Worm (Caenorhabditis elegans) whole organism, L1 larva: Measurements from ENCODE around the gene K01D12.10.
A peak's percentile ranks its signal among the peaks of the same experiment; 100 is the strongest.

ENCODE experiments used
- C04F5.9 ChIP-seq: sonication (generic microtip); optimal IDR thresholded peaks from 2 replicates; lab custom pipeline; 2016; ENCODE audit warnings: missing genetic modification characterization, missing compliant biosample characterization
- C16A3.4 ChIP-seq: fragments of 150-350 bp; optimal IDR thresholded peaks from 2 replicates; lab custom pipeline; 2014; ENCODE audit warnings: missing biosample characterization, missing genetic modification characterization
- F16B12.6 ChIP-seq: fragments of 150-350 bp; optimal IDR thresholded peaks from 2 replicates; lab custom pipeline; 2014; ENCODE audit warnings: missing biosample characterization, missing genetic modification characterization
- Y116A8C.19 ChIP-seq: sonication (generic microtip); optimal IDR thresholded peaks from 2 replicates; lab custom pipeline; 2016; ENCODE audit warnings: missing compliant biosample characterization, missing genetic modification characterization, borderline replicate concordance
- aha-1 ChIP-seq: fragments of 150-350 bp; optimal IDR thresholded peaks from 2 replicates; lab custom pipeline; 2014; ENCODE audit warnings: missing biosample characterization, missing genetic modification characterization
- aly-2 ChIP-seq: fragments of 150-350 bp; optimal IDR thresholded peaks from 2 replicates; lab custom pipeline; 2014; ENCODE audit warnings: missing biosample characterization, missing genetic modification characterization
- ama-1 ChIP-seq: fragments of 150-350 bp; optimal IDR thresholded peaks from 2 replicates; lab custom pipeline; 2014
- blmp-1 ChIP-seq: fragments of 150-350 bp; optimal IDR thresholded peaks from 2 replicates; lab custom pipeline; 2014; ENCODE audit warnings: missing biosample characterization, missing genetic modification characterization
- ceh-63 ChIP-seq: fragments of 200-800 bp; sonication (Bioruptor generic); optimal IDR thresholded peaks from 2 replicates; lab custom pipeline; 2018; ENCODE audit warnings: mild to moderate bottlenecking, missing genetic modification characterization, missing compliant biosample characterization
- ceh-8 ChIP-seq: fragments of 200-800 bp; sonication (Bioruptor generic); optimal IDR thresholded peaks from 2 replicates; lab custom pipeline; 2018; ENCODE audit warnings: mild to moderate bottlenecking, missing genetic modification characterization, moderate library complexity, missing compliant biosample characterization
- ceh-82 ChIP-seq, 3 experiments: fragments of 150-350 bp in 1 of 3; sonication (generic microtip) in 2 of 3; optimal IDR thresholded peaks; 2 replicates each; lab custom pipeline; 2014 to 2017; ENCODE audit warnings: missing biosample characterization in 3 of 3, missing genetic modification characterization in 3 of 3
- ceh-90 ChIP-seq: sonication (generic microtip); optimal IDR thresholded peaks from 2 replicates; lab custom pipeline; 2016; ENCODE audit warnings: missing genetic modification characterization, missing compliant biosample characterization
- ces-1 ChIP-seq: fragments of 150-350 bp; optimal IDR thresholded peaks from 2 replicates; lab custom pipeline; 2014; ENCODE audit warnings: missing biosample characterization, missing genetic modification reagents, missing genetic modification characterization
- dpl-1 ChIP-seq, 3 experiments: fragments of 150-350 bp in 2 of 3; sonication (generic microtip) in 1 of 3; optimal IDR thresholded peaks; 2 replicates each; lab custom pipeline; 2014 to 2017; ENCODE audit warnings: missing biosample characterization in 3 of 3, missing genetic modification characterization in 3 of 3, missing genetic modification reagents in 3 of 3
- dsc-1 ChIP-seq: sonication (generic microtip); optimal IDR thresholded peaks from 2 replicates; lab custom pipeline; 2016; ENCODE audit warnings: mild to moderate bottlenecking, missing genetic modification characterization, missing compliant biosample characterization
- efl-3 ChIP-seq: fragments of 200-800 bp; sonication (Bioruptor generic); optimal IDR thresholded peaks from 2 replicates; lab custom pipeline; 2018; ENCODE audit warnings: mild to moderate bottlenecking, missing genetic modification characterization, missing compliant biosample characterization
- egl-13 ChIP-seq: sonication (generic microtip); optimal IDR thresholded peaks from 2 replicates; lab custom pipeline; 2016; ENCODE audit warnings: missing genotype, missing genetic modification reagents, missing genetic modification characterization, missing compliant biosample characterization
- egl-27 ChIP-seq, 2 experiments: fragments of 150-350 bp in 1 of 2; sonication (generic microtip); optimal IDR thresholded peaks; 3 replicates each; lab custom pipeline; 2017 to 2018; ENCODE audit warnings: missing biosample characterization in 2 of 2, missing genetic modification characterization in 2 of 2, missing genetic modification reagents in 2 of 2
- elt-2 ChIP-seq: sonication (generic microtip); optimal IDR thresholded peaks from 2 replicates; lab custom pipeline; 2016; ENCODE audit warnings: missing genetic modification characterization, mild to moderate bottlenecking, inconsistent platforms, missing compliant biosample characterization, missing genetic modification reagents
- elt-3 ChIP-seq, 6 experiments: fragments of 150-350 bp in 1 of 6; sonication (generic microtip); optimal IDR thresholded peaks; 2 replicates each; lab custom pipeline; 2017 to 2018; ENCODE audit warnings: missing biosample characterization in 6 of 6, missing genetic modification characterization in 6 of 6, inconsistent platforms in 1 of 6
- ets-5 ChIP-seq: fragments of 200-800 bp; sonication (Bioruptor generic); IDR thresholded peaks from 2 replicates; pipeline ENCODE4 v1.3.6; 2022; ENCODE audit warnings: missing genetic modification characterization, missing compliant biosample characterization
- fkh-10 ChIP-seq: sonication (generic microtip); optimal IDR thresholded peaks from 2 replicates; lab custom pipeline; 2017; ENCODE audit warnings: missing biosample characterization, missing genetic modification reagents, missing genetic modification characterization
- fkh-8 ChIP-seq: sonication (generic microtip); optimal IDR thresholded peaks from 2 replicates; lab custom pipeline; 2016; ENCODE audit warnings: mild to moderate bottlenecking, missing genetic modification characterization, missing compliant biosample characterization
- fos-1 ChIP-seq: fragments of 150-350 bp; optimal IDR thresholded peaks from 2 replicates; lab custom pipeline; 2014; ENCODE audit warnings: missing biosample characterization, missing genetic modification characterization
- hlh-17 ChIP-seq: fragments of 200-800 bp; sonication (Bioruptor generic); optimal IDR thresholded peaks from 2 replicates; lab custom pipeline; 2018; ENCODE audit warnings: missing genetic modification characterization, mild to moderate bottlenecking, missing compliant biosample characterization, moderate library complexity, borderline replicate concordance
- hlh-4 ChIP-seq: sonication (generic microtip); optimal IDR thresholded peaks from 2 replicates; lab custom pipeline; 2016; ENCODE audit warnings: mild to moderate bottlenecking, missing genetic modification characterization, missing compliant biosample characterization
- irx-1 ChIP-seq: sonication (generic microtip); optimal IDR thresholded peaks from 2 replicates; lab custom pipeline; 2016; ENCODE audit warnings: missing genetic modification characterization, missing compliant biosample characterization
- isw-1 ChIP-seq: fragments of 200-800 bp; sonication (Bioruptor generic); IDR thresholded peaks from 2 replicates; pipeline ENCODE4 v1.3.6; 2022; ENCODE audit warnings: missing genetic modification characterization, missing compliant biosample characterization
- lin-13 ChIP-seq: fragments of 150-350 bp; optimal IDR thresholded peaks from 2 replicates; lab custom pipeline; 2014; ENCODE audit warnings: missing biosample characterization, missing genetic modification reagents, missing genetic modification characterization
- lin-15B ChIP-seq: fragments of 150-350 bp; sonication (generic microtip); optimal IDR thresholded peaks from 3 replicates; lab custom pipeline; 2014; ENCODE audit warnings: missing biosample characterization, missing genetic modification characterization
- lin-39 ChIP-seq: fragments of 150-350 bp; optimal IDR thresholded peaks from 2 replicates; lab custom pipeline; 2014; ENCODE audit warnings: missing biosample characterization, missing genetic modification reagents, missing genetic modification characterization
- lir-3 ChIP-seq: sonication (generic microtip); optimal IDR thresholded peaks from 2 replicates; lab custom pipeline; 2016; ENCODE audit warnings: mild to moderate bottlenecking, missing genetic modification characterization, moderate library complexity, missing compliant biosample characterization; ENCODE audit not compliant: poor library complexity
- mef-2 ChIP-seq: fragments of 150-350 bp; optimal IDR thresholded peaks from 2 replicates; lab custom pipeline; 2014; ENCODE audit warnings: missing biosample characterization, missing genetic modification characterization
- mep-1 ChIP-seq: fragments of 150-350 bp; optimal IDR thresholded peaks from 2 replicates; lab custom pipeline; 2014; ENCODE audit warnings: missing biosample characterization, missing genetic modification characterization
- nhr-11 ChIP-seq: fragments of 150-350 bp; optimal IDR thresholded peaks from 2 replicates; lab custom pipeline; 2014; ENCODE audit warnings: missing biosample characterization, missing genetic modification characterization
- nhr-12 ChIP-seq: sonication (generic microtip); optimal IDR thresholded peaks from 2 replicates; lab custom pipeline; 2017; ENCODE audit warnings: missing biosample characterization, missing genetic modification characterization
- nhr-28 ChIP-seq: fragments of 150-350 bp; optimal IDR thresholded peaks from 2 replicates; lab custom pipeline; 2014; ENCODE audit warnings: missing biosample characterization, missing genetic modification characterization
- nhr-71 ChIP-seq: sonication (generic microtip); optimal IDR thresholded peaks from 2 replicates; lab custom pipeline; 2016; ENCODE audit warnings: mild to moderate bottlenecking, missing genetic modification characterization, moderate library complexity, missing compliant biosample characterization
- nhr-84 ChIP-seq: sonication (generic microtip); optimal IDR thresholded peaks from 2 replicates; lab custom pipeline; 2017; ENCODE audit warnings: missing biosample characterization, missing genetic modification characterization
- nhr-85 ChIP-seq: sonication (generic microtip); peaks from one replicate; lab custom pipeline; 2016; ENCODE audit warnings: missing genetic modification characterization, inconsistent platforms, missing compliant biosample characterization
- nhr-90 ChIP-seq: sonication (generic microtip); optimal IDR thresholded peaks from 2 replicates; lab custom pipeline; 2016; ENCODE audit warnings: mild to moderate bottlenecking, missing genetic modification characterization, missing compliant biosample characterization; ENCODE audit not compliant: poor library complexity
- pqm-1 ChIP-seq: sonication (generic microtip); optimal IDR thresholded peaks from 3 replicates; lab custom pipeline; 2017; ENCODE audit warnings: missing biosample characterization, missing genetic modification characterization
- snu-23 ChIP-seq: sonication (generic microtip); optimal IDR thresholded peaks from 2 replicates; lab custom pipeline; 2016; ENCODE audit warnings: missing genetic modification characterization, missing compliant biosample characterization
- sup-37 ChIP-seq: fragments of 200-800 bp; sonication (Bioruptor generic); optimal IDR thresholded peaks from 2 replicates; lab custom pipeline; 2018; ENCODE audit warnings: mild to moderate bottlenecking, missing genetic modification characterization, missing compliant biosample characterization
- swsn-7 ChIP-seq: sonication (generic microtip); optimal IDR thresholded peaks from 2 replicates; lab custom pipeline; 2016; ENCODE audit warnings: missing genetic modification characterization, missing compliant biosample characterization
- tbx-2 ChIP-seq: sonication (generic microtip); optimal IDR thresholded peaks from 2 replicates; lab custom pipeline; 2016; ENCODE audit warnings: missing genetic modification characterization, missing compliant biosample characterization
- tlp-1 ChIP-seq: fragments of 150-350 bp; optimal IDR thresholded peaks from 2 replicates; lab custom pipeline; 2014; ENCODE audit warnings: missing biosample characterization, missing genetic modification characterization
- unc-30 ChIP-seq: sonication (generic microtip); optimal IDR thresholded peaks from 2 replicates; lab custom pipeline; 2017; ENCODE audit warnings: missing biosample characterization, missing genetic modification characterization
- unc-86 ChIP-seq: sonication (generic microtip); optimal IDR thresholded peaks from 2 replicates; lab custom pipeline; 2016; ENCODE audit warnings: missing genetic modification characterization, missing compliant biosample characterization
- unc-98 ChIP-seq: fragments of 200-800 bp; sonication (Bioruptor generic); IDR thresholded peaks from 2 replicates; pipeline ENCODE4 v1.3.6; 2022; ENCODE audit warnings: missing genetic modification characterization, missing compliant biosample characterization
- xbp-1 ChIP-seq: sonication (generic microtip); optimal IDR thresholded peaks from 2 replicates; lab custom pipeline; 2016; ENCODE audit warnings: missing genetic modification characterization, missing compliant biosample characterization
- zag-1 ChIP-seq: fragments of 150-350 bp; optimal IDR thresholded peaks from 2 replicates; lab custom pipeline; 2014; ENCODE audit warnings: missing biosample characterization, missing genetic modification characterization
- ztf-11 ChIP-seq, 2 experiments: sonication (generic microtip); optimal IDR thresholded peaks; 2 replicates each; lab custom pipeline; 2016 to 2017; ENCODE audit warnings: missing genetic modification characterization in 2 of 2, missing biosample characterization in 1 of 2, missing compliant biosample characterization in 1 of 2
- ztf-4 ChIP-seq: fragments of 150-350 bp; optimal IDR thresholded peaks from 2 replicates; lab custom pipeline; 2014; ENCODE audit warnings: missing biosample characterization, missing genetic modification characterization

K01D12.10 gene

ce11 chrV:12400677-12401236 is 5.3 kb upstream of the K01D12.10 start, which contains the start of the genes K01D12.20 and miga-1:
TSS of gene K01D12.20 (minus strand) at chrV:12400814.
TSS of gene miga-1 (minus strand) at chrV:12400859.
- TF ChIP-seq swsn-7 (tag; lab: Kevin White, UChicago) (peak; percentile 43), F16B12.6 (tag; lab: Kevin White, UChicago) (no peak), nhr-11 (no peak), ceh-82 (tag; optimal IDR thresholded peaks at IDR 0.05; lab: Kevin White, UChicago) (peak in 2 of 3 experiments; percentile 8 to 11), aha-1 (tag; lab: Kevin White, UChicago) (no peak), nhr-85 (no peak), ztf-11 (tag; optimal IDR thresholded peaks at IDR 0.05; lab: Kevin White, UChicago) (no peak), dpl-1 (GFP tag; optimal IDR thresholded peaks at IDR 0.05; lab: Kevin White, UChicago) (peak; percentile 37 to 55 (median 46)), C04F5.9 (no peak), dsc-1 (peak; percentile 42), elt-3 (tag; optimal IDR thresholded peaks at IDR 0.05; lab: Kevin White, UChicago) (no peak), egl-27 (tag; optimal IDR thresholded peaks at IDR 0.05; lab: Kevin White, UChicago) (no peak), tbx-2 (peak; percentile 31), pqm-1 (tag; lab: Kevin White, UChicago) (no peak), lin-13 (no peak), unc-86 (tag; lab: Kevin White, UChicago) (no peak), egl-13 (tag; lab: Kevin White, UChicago) (no peak), ceh-90 (tag; lab: Kevin White, UChicago) (no peak), ama-1 (lab: Kevin White, UChicago) (no peak), ceh-63 (GFP tag; lab: Kevin White, UChicago) (no peak), mef-2 (tag; lab: Kevin White, UChicago) (no peak), hlh-17 (GFP tag; lab: Kevin White, UChicago) (no peak), lin-39 (tag; lab: Kevin White, UChicago) (no peak), unc-98 (GFP tag; lab: Robert Waterston, UW) (no peak), nhr-84 (tag; lab: Kevin White, UChicago) (no peak), unc-30 (tag; lab: Kevin White, UChicago) (no peak), xbp-1 (peak; percentile 32), lir-3 (tag; lab: Kevin White, UChicago) (no peak), sup-37 (GFP tag; lab: Kevin White, UChicago) (no peak), tlp-1 (no peak), aly-2 (tag; lab: Kevin White, UChicago) (no peak), fkh-8 (tag; lab: Kevin White, UChicago) (no peak), lin-15B (tag; lab: Kevin White, UChicago) (peak; percentile 28), nhr-90 (tag; lab: Kevin White, UChicago) (peak; percentile 49), C16A3.4 (tag; lab: Kevin White, UChicago) (peak; percentile 56), efl-3 (no peak), mep-1 (tag; lab: Kevin White, UChicago) (peak; percentile 59), blmp-1 (tag; lab: Kevin White, UChicago) (peak; percentile 25), snu-23 (GFP tag; lab: Kevin White, UChicago) (peak; percentile 57), irx-1 (no peak), nhr-28 (tag; lab: Kevin White, UChicago) (no peak), nhr-71 (tag; lab: Kevin White, UChicago) (peak; percentile 42), hlh-4 (tag; lab: Kevin White, UChicago) (no peak), ces-1 (GFP tag; lab: Kevin White, UChicago) (no peak), isw-1 (GFP tag; lab: Robert Waterston, UW) (no peak), ets-5 (no peak), fkh-10 (no peak), fos-1 (tag; lab: Kevin White, UChicago) (no peak), zag-1 (tag; lab: Kevin White, UChicago) (no peak), ceh-8 (GFP tag; lab: Kevin White, UChicago) (no peak), nhr-12 (tag; lab: Kevin White, UChicago) (no peak), ztf-4 (tag; lab: Kevin White, UChicago) (no peak), Y116A8C.19 (tag; lab: Kevin White, UChicago) (no peak), elt-2 (peak; percentile 34)
